Fruit fly (Drosophila melanogaster) whole organism, embryonic: ENCODE measurements around the gene CG2854.
A peak's percentile ranks its signal among the peaks of the same experiment; 100 is the strongest.

Source experiments
- Aef1 ChIP-seq: fragments of 200-800 bp; sonication (Bioruptor generic); IDR thresholded peaks from 3 replicates; pipeline ENCODE4 v1.3.6; 2022; ENCODE audit warnings: missing biosample characterization, missing genetic modification characterization
- Asciz ChIP-seq: fragments of 200-800 bp; sonication (Bioruptor generic); optimal IDR thresholded peaks from 2 replicates; lab custom pipeline; 2017; ENCODE audit warnings: missing biosample characterization, mild to moderate bottlenecking, missing genetic modification characterization, missing genetic modification reagents
- Blimp-1 ChIP-seq: fragments of 200-800 bp; sonication (Bioruptor generic); optimal IDR thresholded peaks from 3 replicates; lab custom pipeline; 2018; ENCODE audit warnings: missing biosample characterization, missing genetic modification characterization, mild to moderate bottlenecking, moderate library complexity, missing genetic modification reagents
- CG10274 ChIP-seq: fragments of 200-800 bp; sonication (Bioruptor generic); optimal IDR thresholded peaks from 3 replicates; lab custom pipeline; 2017; ENCODE audit warnings: missing biosample characterization, mild to moderate bottlenecking, missing genetic modification characterization
- CG10543 ChIP-seq: fragments of 200-800 bp; sonication (Bioruptor generic); optimal IDR thresholded peaks from 3 replicates; lab custom pipeline; 2017; ENCODE audit warnings: missing biosample characterization, mild to moderate bottlenecking, missing genetic modification characterization, moderate library complexity
- CG11398 ChIP-seq: fragments of 200-800 bp; sonication (Bioruptor generic); optimal IDR thresholded peaks from 2 replicates; lab custom pipeline; 2016; ENCODE audit warnings: missing biosample characterization, missing genetic modification characterization
- CG11695 ChIP-seq: fragments of 200-800 bp; sonication (Bioruptor generic); IDR thresholded peaks from 3 replicates; pipeline ENCODE4 v1.3.6; 2022; ENCODE audit warnings: missing biosample characterization, missing genetic modification characterization
- CG12391 ChIP-seq: fragments of 200-800 bp; sonication (Bioruptor generic); optimal IDR thresholded peaks from 3 replicates; lab custom pipeline; 2018; ENCODE audit warnings: missing biosample characterization, mild to moderate bottlenecking, missing genetic modification characterization, moderate library complexity
- CG12659 ChIP-seq: fragments of 200-800 bp; sonication (Bioruptor generic); optimal IDR thresholded peaks from 3 replicates; lab custom pipeline; 2017; ENCODE audit warnings: mild to moderate bottlenecking, missing biosample characterization, missing genetic modification reagents, missing genetic modification characterization
- CG15696 ChIP-seq: fragments of 200-800 bp; sonication (Bioruptor generic); optimal IDR thresholded peaks from 2 replicates; lab custom pipeline; 2019; ENCODE audit warnings: missing biosample characterization, mild to moderate bottlenecking, missing genetic modification characterization, moderate library complexity
- CG18476 ChIP-seq: fragments of 200-800 bp; sonication (Bioruptor generic); optimal IDR thresholded peaks from 2 replicates; lab custom pipeline; 2016; ENCODE audit warnings: missing biosample characterization, mild to moderate bottlenecking, missing genetic modification characterization
- CG2202 ChIP-seq: fragments of 200-800 bp; sonication (Bioruptor generic); optimal IDR thresholded peaks from 2 replicates; lab custom pipeline; 2018; ENCODE audit warnings: missing biosample characterization, mild to moderate bottlenecking, missing genetic modification characterization
- CG2678 ChIP-seq: fragments of 200-800 bp; sonication (Bioruptor generic); optimal IDR thresholded peaks from 3 replicates; lab custom pipeline; 2019; ENCODE audit warnings: missing biosample characterization, mild to moderate bottlenecking, missing genetic modification characterization, moderate library complexity
- CG2875 ChIP-seq: fragments of 200-800 bp; sonication (Bioruptor generic); optimal IDR thresholded peaks from 2 replicates; lab custom pipeline; 2017; ENCODE audit warnings: missing biosample characterization, mild to moderate bottlenecking, missing genetic modification characterization, missing genetic modification reagents
- CG2889 ChIP-seq: fragments of 200-800 bp; sonication (Bioruptor generic); IDR thresholded peaks from 3 replicates; pipeline ENCODE4 v1.3.6; 2022; ENCODE audit warnings: missing biosample characterization, missing genetic modification characterization
- CG31224 ChIP-seq: fragments of 200-800 bp; sonication (Bioruptor generic); IDR thresholded peaks from 2 replicates; pipeline ENCODE4 v1.3.6; 2022; ENCODE audit warnings: missing biosample characterization, missing genetic modification characterization
- CG33557 ChIP-seq: fragments of 200-800 bp; sonication (Bioruptor generic); optimal IDR thresholded peaks from 2 replicates; lab custom pipeline; 2019; ENCODE audit warnings: missing biosample characterization, mild to moderate bottlenecking, missing genetic modification characterization, moderate library complexity
- CG4707 ChIP-seq: fragments of 200-800 bp; sonication (Bioruptor generic); optimal IDR thresholded peaks from 2 replicates; lab custom pipeline; 2018; ENCODE audit warnings: missing biosample characterization, mild to moderate bottlenecking, missing genetic modification characterization, moderate library complexity
- CG6813 ChIP-seq: fragments of 200-800 bp; sonication (Bioruptor generic); optimal IDR thresholded peaks from 2 replicates; lab custom pipeline; 2017; ENCODE audit warnings: missing biosample characterization, missing genetic modification characterization, mild to moderate bottlenecking, moderate library complexity, missing genetic modification reagents
- CG7786 ChIP-seq: fragments of 200-800 bp; sonication (Bioruptor generic); optimal IDR thresholded peaks from 2 replicates; lab custom pipeline; 2016; ENCODE audit warnings: missing biosample characterization, missing genetic modification characterization
- CG8290 ChIP-seq, 3 experiments: fragments of 200-800 bp; sonication (Bioruptor generic); optimal IDR thresholded peaks; 2 replicates each; lab custom pipeline; 2016 to 2019; ENCODE audit warnings: missing biosample characterization in 3 of 3, missing genetic modification characterization in 3 of 3, mild to moderate bottlenecking in 2 of 3, moderate library complexity in 1 of 3
- CG8359 ChIP-seq: fragments of 200-800 bp; sonication (Bioruptor generic); optimal IDR thresholded peaks from 2 replicates; lab custom pipeline; 2017; ENCODE audit warnings: missing biosample characterization, mild to moderate bottlenecking, missing genetic modification characterization, borderline replicate concordance
- Ets97D ChIP-seq: fragments of 200-800 bp; sonication (Bioruptor generic); optimal IDR thresholded peaks from 3 replicates; lab custom pipeline; 2016; ENCODE audit warnings: missing biosample characterization, missing genetic modification characterization
- Fer3 ChIP-seq: fragments of 200-800 bp; sonication (Bioruptor generic); optimal IDR thresholded peaks from 2 replicates; lab custom pipeline; 2018; ENCODE audit warnings: missing biosample characterization, mild to moderate bottlenecking, missing genetic modification characterization, moderate library complexity
- Hr78 ChIP-seq, 2 experiments: fragments of 200-800 bp in 1 of 2; fragments of >200 bp in 1 of 2; sonication (Bioruptor generic) in 1 of 2; optimal IDR thresholded peaks; 2 replicates each; lab custom pipeline; 2017 to 2019; ENCODE audit warnings: missing biosample characterization in 2 of 2, missing genetic modification characterization in 2 of 2, mild to moderate bottlenecking in 1 of 2, moderate library complexity in 1 of 2
- NC2β ChIP-seq: fragments of 200-800 bp; sonication (Bioruptor generic); optimal IDR thresholded peaks from 2 replicates; lab custom pipeline; 2016; ENCODE audit warnings: missing biosample characterization, missing genetic modification characterization
- Side ChIP-seq: fragments of 200-800 bp; sonication (Bioruptor generic); optimal IDR thresholded peaks from 2 replicates; lab custom pipeline; 2016; ENCODE audit warnings: missing biosample characterization, missing genetic modification characterization
- ac ChIP-seq: fragments of 200-800 bp; sonication (Bioruptor generic); optimal IDR thresholded peaks from 3 replicates; lab custom pipeline; 2017; ENCODE audit warnings: missing biosample characterization, mild to moderate bottlenecking, missing genetic modification characterization
- amos ChIP-seq: fragments of 200-800 bp; sonication (Bioruptor generic); IDR thresholded peaks from 2 replicates; pipeline ENCODE4 v1.3.6; 2022; ENCODE audit warnings: missing biosample characterization, missing genetic modification characterization; ENCODE audit not compliant: partially characterized antibody
- bsh ChIP-seq, 2 experiments: fragments of 200-800 bp; sonication (Bioruptor generic); optimal IDR thresholded peaks; 2 replicates each; lab custom pipeline; 2017 to 2018; ENCODE audit warnings: mild to moderate bottlenecking in 2 of 2, missing biosample characterization in 2 of 2, missing genetic modification characterization in 2 of 2, moderate library complexity in 1 of 2
- dmrt11E ChIP-seq: fragments of 200-800 bp; sonication (Bioruptor generic); optimal IDR thresholded peaks from 3 replicates; lab custom pipeline; 2018; ENCODE audit warnings: missing biosample characterization, mild to moderate bottlenecking, missing genetic modification characterization, moderate library complexity
- dpn ChIP-seq, 2 experiments: fragments of 200-800 bp; sonication (Bioruptor generic); optimal IDR thresholded peaks; 3 replicates each; lab custom pipeline; 2016; ENCODE audit warnings: missing biosample characterization in 2 of 2, missing genetic modification characterization in 2 of 2
- fd102C ChIP-seq: fragments of 200-800 bp; sonication (Bioruptor generic); optimal IDR thresholded peaks from 2 replicates; lab custom pipeline; 2018; ENCODE audit warnings: missing biosample characterization, mild to moderate bottlenecking, missing genetic modification characterization, moderate library complexity
- jigr1 ChIP-seq: fragments of 200-800 bp; sonication (Bioruptor generic); IDR thresholded peaks from 3 replicates; pipeline ENCODE4 v1.3.6; 2022; ENCODE audit warnings: missing biosample characterization, missing genetic modification characterization
- jumu ChIP-seq: fragments of 200-800 bp; sonication (Bioruptor generic); optimal IDR thresholded peaks from 3 replicates; lab custom pipeline; 2016; ENCODE audit warnings: missing biosample characterization, missing genetic modification characterization
- klu ChIP-seq: fragments of 200-800 bp; sonication (Bioruptor generic); IDR thresholded peaks from 2 replicates; pipeline ENCODE4 v1.3.6; 2022; ENCODE audit warnings: missing biosample characterization, missing genetic modification characterization
- lab ChIP-seq: fragments of 200-800 bp; sonication (Bioruptor generic); optimal IDR thresholded peaks from 3 replicates; lab custom pipeline; 2017; ENCODE audit warnings: missing biosample characterization, missing genetic modification characterization, mild to moderate bottlenecking, moderate library complexity, missing genetic modification reagents
- lola ChIP-seq, 3 experiments: fragments of >200 bp in 2 of 3; fragments of 200-800 bp in 1 of 3; sonication (Bioruptor generic) in 1 of 3; optimal IDR thresholded peaks; 2 replicates each; lab custom pipeline; 2017 to 2019; ENCODE audit warnings: missing biosample characterization in 3 of 3, missing genetic modification characterization in 3 of 3, mild to moderate bottlenecking in 1 of 3, moderate library complexity in 1 of 3
- pan ChIP-seq, 4 experiments: fragments of >200 bp in 3 of 4; fragments of 200-800 bp in 1 of 4; sonication (Bioruptor generic) in 1 of 4; optimal IDR thresholded peaks in 3 of 4; IDR thresholded peaks in 1 of 4; 2 replicates each; pipeline versions ENCODE4 v1.3.6 to Lab custom; 2017 to 2022; ENCODE audit warnings: missing biosample characterization in 2 of 4, missing genetic modification characterization in 2 of 4, mixed read lengths in 1 of 4
- sc ChIP-seq, 3 experiments: fragments of >200 bp in 2 of 3; fragments of 200-800 bp in 1 of 3; sonication (Bioruptor generic) in 1 of 3; optimal IDR thresholded peaks; 2 replicates in 2 of 3; 3 replicates in 1 of 3; lab custom pipeline; 2017; ENCODE audit warnings: mild to moderate bottlenecking in 1 of 3, missing biosample characterization in 1 of 3, missing genetic modification characterization in 1 of 3, missing genetic modification reagents in 1 of 3
- sens ChIP-seq: fragments of 200-800 bp; sonication (Bioruptor generic); peaks from one replicate; lab custom pipeline; 2016; ENCODE audit warnings: missing biosample characterization, missing genetic modification characterization
- sima ChIP-seq: fragments of 200-800 bp; sonication (Bioruptor generic); optimal IDR thresholded peaks from 2 replicates; lab custom pipeline; 2016; ENCODE audit warnings: missing biosample characterization, missing genetic modification characterization
- tap ChIP-seq: fragments of 200-800 bp; optimal IDR thresholded peaks from 3 replicates; lab custom pipeline; 2019; ENCODE audit warnings: missing biosample characterization, mild to moderate bottlenecking, missing genetic modification characterization, moderate library complexity
- zfh1 ChIP-seq: fragments of 200-800 bp; sonication (Bioruptor generic); IDR thresholded peaks from 3 replicates; pipeline ENCODE4 v1.3.6; 2022; ENCODE audit warnings: missing biosample characterization, missing genetic modification characterization

The CG2854 gene

dm6 chrX:2294474-2295434 lies 32.2 kb upstream of the CG2854 start (continued):
- TF ChIP-seq CG12659 (GFP tag; lab: Kevin White, UChicago) (no peak), CG15696 (tag; lab: Kevin White, UChicago) (peak; percentile 65), Fer3 (tag; lab: Kevin White, UChicago) (no peak), CG11398 (peak; percentile 9), tap (tag; lab: Kevin White, UChicago) (peak; percentile 15), lola (GFP tag; optimal IDR thresholded peaks at IDR 0.05; lab: Kevin White, UChicago) (no peak), CG31224 (GFP tag; lab: Robert Waterston, UW) (0 out of 2 replicates have a peak, but pooled peaks have one; percentile 18), CG4707 (GFP tag; lab: Kevin White, UChicago) (peak; percentile 58), CG33557 (GFP tag; lab: Kevin White, UChicago) (no peak), CG2875 (peak; percentile 29), bsh (GFP tag; optimal IDR thresholded peaks at IDR 0.05; lab: Kevin White, UChicago) (peak in 1 of 2 experiments; percentile 29), fd102C (peak; percentile 63), zfh1 (peak; percentile 47; the same call in 1 of the 3 replicates), amos (no peak), sens (GFP tag; lab: Kevin White, UChicago) (peak; percentile 87), CG7786 (GFP tag; lab: Kevin White, UChicago) (no peak), klu (no peak), dpn (GFP tag; optimal IDR thresholded peaks at IDR 0.05; lab: Kevin White, UChicago) (peak in 1 of 2 experiments; percentile 24), sima (GFP tag; lab: Kevin White, UChicago) (no peak), CG18476 (no peak), sc (optimal IDR thresholded peaks at IDR 0.05; lab: Kevin White, UChicago) (no peak), sc (GFP tag; optimal IDR thresholded peaks at IDR 0.05; lab: Kevin White, UChicago) (peak; percentile 15), Ets97D (no peak), jigr1 (GFP tag; lab: Robert Waterston, UW) (no peak), CG8359 (peak; percentile 4), NC2β (GFP tag; lab: Kevin White, UChicago) (peak; percentile 19), CG12391 (tag; lab: Kevin White, UChicago) (no peak), CG2889 (no peak), Blimp-1 (GFP tag; lab: Kevin White, UChicago) (peak; percentile 2), lab (GFP tag; lab: Kevin White, UChicago) (peak; percentile 4), CG10543 (GFP tag; lab: Kevin White, UChicago) (peak; percentile 27), CG2678 (peak; percentile 21), Side (GFP tag; lab: Kevin White, UChicago) (peak; percentile 38), CG11695 (0 out of 3 replicates have a peak, but pooled peaks have one; percentile 6), CG10274 (no peak), CG8290 (GFP tag; optimal IDR thresholded peaks at IDR 0.05; lab: Kevin White, UChicago) (peak; percentile 15), CG8290 (tag; optimal IDR thresholded peaks at IDR 0.05; lab: Kevin White, UChicago) (peak in 1 of 2 experiments; percentile 25), jumu (GFP tag; lab: Kevin White, UChicago) (no peak), Aef1 (GFP tag; lab: Robert Waterston, UW) (no peak), Hr78 (GFP tag; optimal IDR thresholded peaks at IDR 0.05; lab: Kevin White, UChicago) (peak in 1 of 2 experiments; percentile 19), Asciz (GFP tag; lab: Kevin White, UChicago) (peak; percentile 11), CG6813 (peak; percentile 9), ac (GFP tag; lab: Kevin White, UChicago) (peak; percentile 5), CG2202 (tag; lab: Kevin White, UChicago) (peak; percentile 14), pan (optimal IDR thresholded peaks at IDR 0.05; lab: Kevin White, UChicago) (no peak), pan (GFP tag; optimal IDR thresholded peaks at IDR 0.05 in 1 of 2, IDR thresholded peaks at IDR 0.05 in 1 of 2) (peak in 1 of 2 experiments; percentile 10), dmrt11E (tag; lab: Kevin White, UChicago) (peak; percentile 29)
